Fruit fly (Drosophila melanogaster): ENCODE measurements around the gene mh.

The mh gene

DNA sequence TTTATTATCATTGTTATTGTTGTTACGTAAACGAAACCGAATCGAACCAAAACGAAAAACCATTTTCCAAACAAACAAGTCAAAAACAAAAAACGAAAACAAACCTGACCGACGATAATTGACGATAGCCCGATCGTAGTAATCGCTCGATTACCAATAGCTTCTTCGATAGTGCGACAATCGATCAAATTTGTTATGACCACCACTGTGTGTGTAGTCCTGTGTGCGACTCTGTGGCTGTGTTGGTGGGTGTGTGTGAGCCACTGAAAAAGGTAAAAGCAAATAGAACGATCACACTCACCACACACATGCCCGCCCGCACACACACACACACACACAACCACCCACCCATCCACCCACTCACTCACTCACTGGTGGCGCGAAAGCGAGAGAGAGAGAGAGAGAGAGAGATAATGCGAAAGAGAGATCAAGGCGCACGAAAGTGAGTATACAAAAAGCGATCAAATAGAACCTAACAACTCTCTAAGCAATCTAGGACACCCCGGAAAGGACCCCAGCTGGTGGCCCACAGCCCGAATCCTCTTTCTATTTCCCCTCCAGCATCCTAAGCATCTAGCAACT, 9.3 kb upstream of the mh start:
- no peak for TF ChIP-seq Abd-B (GFP tag; optimal IDR thresholded peaks at IDR 0.05)
- TF ChIP-seq CG32264 (GFP tag; optimal IDR thresholded peaks at IDR 0.05) = no peak
- no peak for TF ChIP-seq ey (GFP tag; optimal IDR thresholded peaks at IDR 0.05)
- TF ChIP-seq pan (optimal IDR thresholded peaks at IDR 0.05) = no peak
- TF ChIP-seq Myc (optimal IDR thresholded peaks at IDR 0.05) = no peak
- no peak for TF ChIP-seq Dif (GFP tag; optimal IDR thresholded peaks at IDR 0.05; ENCODE audit: partially characterized antibody)
- TF ChIP-seq GATAd (GFP tag; optimal IDR thresholded peaks at IDR 0.05) = no peak
- no peak for TF ChIP-seq CG9705 (GFP tag; optimal IDR thresholded peaks at IDR 0.05)
- no peak for TF ChIP-seq HLH106 (tag; optimal IDR thresholded peaks at IDR 0.05)
- no peak for TF ChIP-seq h (GFP tag; optimal IDR thresholded peaks at IDR 0.05)
- no peak for TF ChIP-seq lola (GFP tag; optimal IDR thresholded peaks at IDR 0.05)
- no peak for TF ChIP-seq CrebA (GFP tag; optimal IDR thresholded peaks at IDR 0.05; ENCODE audit: borderline replicate concordance)
- no peak for TF ChIP-seq dmrt93B (GFP tag; optimal IDR thresholded peaks at IDR 0.05)
- TF ChIP-seq fru (GFP tag; optimal IDR thresholded peaks at IDR 0.05) = no peak
- TF ChIP-seq Sp1 (GFP tag; optimal IDR thresholded peaks at IDR 0.05) = no peak
- TF ChIP-seq N (GFP tag; optimal IDR thresholded peaks at IDR 0.05) = no peak
- TF ChIP-seq rgr (GFP tag; optimal IDR thresholded peaks at IDR 0.05) = no peak
- no peak for TF ChIP-seq tai (GFP tag; optimal IDR thresholded peaks at IDR 0.05)
- TF ChIP-seq Rel (GFP tag; optimal IDR thresholded peaks at IDR 0.05) = no peak
- no peak for TF ChIP-seq Rel (tag; optimal IDR thresholded peaks at IDR 0.05)
- TF ChIP-seq dsf (GFP tag; optimal IDR thresholded peaks at IDR 0.05; ENCODE audit: borderline replicate concordance) = no peak

DNA sequence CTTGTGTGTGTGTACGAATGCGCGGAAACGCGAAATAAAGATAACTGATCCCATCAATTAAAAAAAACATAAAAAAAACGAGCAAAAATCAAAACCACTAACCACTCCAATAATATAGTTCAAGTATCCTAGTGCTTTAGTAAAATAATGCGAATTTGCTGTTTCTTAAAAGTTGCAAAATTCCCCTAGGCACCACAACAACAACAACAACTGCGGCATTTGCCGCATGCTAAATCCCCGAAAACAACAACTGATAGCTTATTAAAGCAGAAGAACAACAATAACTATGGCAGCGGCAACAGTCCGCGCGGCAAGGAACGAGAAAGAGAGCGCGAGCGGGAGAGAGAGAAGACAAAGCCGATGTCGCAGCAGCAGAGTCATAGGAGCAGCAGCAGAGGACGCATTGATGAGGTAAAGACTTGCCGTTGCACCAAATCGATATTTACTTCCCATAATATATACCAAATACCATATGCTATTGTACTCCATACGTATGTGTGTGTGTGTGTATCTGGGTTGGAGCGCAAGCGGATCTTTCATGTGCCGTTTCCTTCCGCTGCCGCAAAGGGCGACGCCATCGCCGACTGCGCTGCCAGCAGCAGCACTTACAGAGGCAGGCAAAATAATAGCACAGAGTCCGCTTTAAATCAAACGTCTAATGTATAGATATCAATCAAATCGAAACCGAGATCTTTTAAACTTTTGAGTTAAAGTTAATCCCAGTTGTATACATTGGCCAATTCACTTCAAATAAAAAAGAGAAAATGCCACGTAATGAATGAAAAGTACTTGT, 8.0 kb upstream of the mh start:
- TF ChIP-seq Dfd (GFP tag; optimal IDR thresholded peaks at IDR 0.05) = no peak
- TF ChIP-seq sv (GFP tag; optimal IDR thresholded peaks at IDR 0.05) = no peak
- no peak for TF ChIP-seq Hr78 (GFP tag; optimal IDR thresholded peaks at IDR 0.05)
- no peak for TF ChIP-seq CrebA (GFP tag; optimal IDR thresholded peaks at IDR 0.05; ENCODE audit: borderline replicate concordance)
- peak; percentile 20 for TF ChIP-seq Dif (GFP tag; optimal IDR thresholded peaks at IDR 0.05; ENCODE audit: partially characterized antibody)
- TF ChIP-seq psq (GFP tag; optimal IDR thresholded peaks at IDR 0.05) = no peak
- TF ChIP-seq Rel (GFP tag; optimal IDR thresholded peaks at IDR 0.05) = no peak
- TF ChIP-seq Rel (tag; optimal IDR thresholded peaks at IDR 0.05) = peak; percentile 53
- TF ChIP-seq h (GFP tag; optimal IDR thresholded peaks at IDR 0.05) = no peak
- no peak for TF ChIP-seq Mio (GFP tag; optimal IDR thresholded peaks at IDR 0.05)
- TF ChIP-seq foxo (GFP tag; optimal IDR thresholded peaks at IDR 0.05) = no peak
- TF ChIP-seq Vsx2 (GFP tag; optimal IDR thresholded peaks at IDR 0.05; ENCODE audit: partially characterized antibody) = no peak
- TF ChIP-seq Abd-B (GFP tag; optimal IDR thresholded peaks at IDR 0.05) = no peak

DNA sequence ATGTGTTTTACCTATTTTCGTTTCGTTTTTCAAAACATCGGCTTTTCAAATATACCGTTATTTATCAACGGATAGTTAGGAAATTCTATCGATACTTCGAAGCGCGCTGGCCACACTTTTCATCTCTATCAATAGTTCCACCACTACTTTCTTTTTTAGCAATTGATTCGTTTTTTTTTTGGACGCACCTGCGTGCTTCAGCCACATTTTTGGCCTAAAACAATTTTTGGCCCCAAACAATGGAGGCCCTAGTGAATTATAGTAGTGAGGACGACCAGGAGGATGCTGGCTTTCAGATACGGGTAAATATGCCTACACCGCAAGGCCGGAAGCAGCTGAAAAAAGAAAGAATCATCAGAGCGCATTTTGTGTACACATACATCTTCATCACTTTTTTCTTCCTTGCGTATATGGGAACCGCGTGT, 7.0 kb upstream of the mh start, which contains the start of gene CG6340:
Gene CG6340 (plus strand): TSS at position 139 of the 425 bp plus-strand sequence.
- TF ChIP-seq Hnf4 (GFP tag; optimal IDR thresholded peaks at IDR 0.05) (no peak), rgr (GFP tag; optimal IDR thresholded peaks at IDR 0.05) (no peak), Dfd (GFP tag; optimal IDR thresholded peaks at IDR 0.05) (no peak), brk (GFP tag; optimal IDR thresholded peaks at IDR 0.05) (no peak), h (GFP tag; optimal IDR thresholded peaks at IDR 0.05) (peak; percentile 6), Myc (optimal IDR thresholded peaks at IDR 0.05) (peak; percentile 27), Jra (GFP tag; optimal IDR thresholded peaks at IDR 0.05) (no peak), dsf (GFP tag; optimal IDR thresholded peaks at IDR 0.05; ENCODE audit: borderline replicate concordance) (no peak), Sp1 (GFP tag; optimal IDR thresholded peaks at IDR 0.05) (peak; percentile 12), CG9705 (GFP tag; optimal IDR thresholded peaks at IDR 0.05) (no peak)

DNA sequence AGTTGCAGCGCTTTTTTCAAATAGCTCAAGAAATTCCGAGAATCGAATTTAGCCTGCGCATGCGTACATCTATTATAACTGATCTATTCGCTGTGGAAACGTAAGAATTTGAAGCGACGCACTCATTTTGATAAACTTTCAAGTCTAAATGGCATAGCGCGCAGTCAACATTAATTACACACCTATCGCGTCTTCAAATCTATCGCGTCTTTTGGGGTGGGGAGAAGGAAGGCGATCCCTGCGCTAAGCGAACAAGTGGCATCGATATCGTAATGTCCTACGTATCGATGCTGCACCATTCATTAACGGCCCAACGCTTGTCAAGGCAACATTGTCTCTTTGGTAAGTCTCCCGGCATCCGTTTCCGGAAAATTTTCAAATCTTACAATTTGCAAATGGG, 591 bp upstream of the mh start, which contains the start of gene CG6324:
Gene CG6324 (plus strand): TSS at position 301 of the 400 bp plus-strand sequence.
- TF ChIP-seq woc (GFP tag; optimal IDR thresholded peaks at IDR 0.05) (no peak), ey (GFP tag; optimal IDR thresholded peaks at IDR 0.05) (no peak), Mio (GFP tag; optimal IDR thresholded peaks at IDR 0.05) (no peak), foxo (GFP tag; optimal IDR thresholded peaks at IDR 0.05) (no peak), Jra (GFP tag; optimal IDR thresholded peaks at IDR 0.05) (no peak), CG32264 (GFP tag; optimal IDR thresholded peaks at IDR 0.05) (no peak), CrebA (GFP tag; optimal IDR thresholded peaks at IDR 0.05; ENCODE audit: borderline replicate concordance) (no peak), Hr83 (GFP tag; optimal IDR thresholded peaks at IDR 0.05; ENCODE audit: poor library complexity, severe bottlenecking) (no peak), GATAd (GFP tag; optimal IDR thresholded peaks at IDR 0.05) (no peak), br (GFP tag; optimal IDR thresholded peaks at IDR 0.05) (no peak), CG9705 (GFP tag; optimal IDR thresholded peaks at IDR 0.05) (no peak), Dfd (GFP tag; optimal IDR thresholded peaks at IDR 0.05) (no peak), rgr (GFP tag; optimal IDR thresholded peaks at IDR 0.05) (no peak), dsf (GFP tag; optimal IDR thresholded peaks at IDR 0.05; ENCODE audit: borderline replicate concordance) (no peak), usp (GFP tag; optimal IDR thresholded peaks at IDR 0.05) (no peak), Myc (optimal IDR thresholded peaks at IDR 0.05) (no peak), N (GFP tag; optimal IDR thresholded peaks at IDR 0.05) (no peak), Dif (GFP tag; optimal IDR thresholded peaks at IDR 0.05; ENCODE audit: partially characterized antibody) (no peak), psq (GFP tag; optimal IDR thresholded peaks at IDR 0.05) (no peak), lola (GFP tag; optimal IDR thresholded peaks at IDR 0.05) (no peak)

All from whole organism, wandering third instar larva.